Fruit fly (Drosophila melanogaster): ENCODE data around the gene Uros1.
A peak's percentile ranks its signal among the peaks of the same experiment; 100 is the strongest.

DNA sequence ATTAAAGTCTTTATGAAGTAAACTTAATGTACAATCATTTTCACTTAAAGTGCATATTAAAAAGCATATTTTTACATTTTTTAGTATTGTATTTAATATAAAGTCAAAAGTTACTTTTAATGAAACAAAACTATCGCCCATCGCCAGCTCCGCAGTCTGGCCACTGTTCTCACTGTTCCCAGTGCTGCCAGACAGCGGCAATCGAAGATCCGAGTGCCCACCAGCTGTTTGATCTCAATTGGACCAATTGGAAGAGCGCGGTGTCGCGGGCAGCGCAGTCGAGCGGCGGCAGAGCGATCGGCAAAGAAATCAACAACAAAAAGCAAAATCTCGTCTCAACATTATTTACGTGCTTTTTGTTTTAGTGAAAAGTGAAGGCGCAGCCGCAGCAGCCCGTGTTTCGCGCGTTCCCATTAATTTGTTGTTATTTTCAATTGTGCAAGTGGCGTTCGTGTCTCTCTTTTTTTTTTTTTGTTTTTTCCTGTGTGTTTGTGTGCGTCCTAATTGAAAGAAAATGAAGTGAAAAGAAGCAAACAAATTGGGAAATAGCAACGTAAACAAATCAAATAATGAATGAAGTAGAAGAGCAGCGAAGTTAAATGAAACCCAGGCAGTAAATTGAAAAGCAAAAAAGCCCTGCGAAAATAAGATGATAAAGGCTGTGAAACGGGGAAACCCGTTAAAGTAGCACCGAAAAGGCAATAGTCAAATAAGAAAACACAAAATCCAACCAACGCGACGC lies 6.9 kb upstream of the Uros1 start, which contains the start of gene rdgA:
- TF ChIP-seq pan (optimal IDR thresholded peaks at IDR 0.05) (no peak), pan (GFP tag; optimal IDR thresholded peaks at IDR 0.05 in 1 of 2, IDR thresholded peaks at IDR 0.05 in 1 of 2) (peak in 1 of 2 experiments; percentile 61), CG2116 (GFP tag; optimal IDR thresholded peaks at IDR 0.05) (no peak), H15 (GFP tag; IDR thresholded peaks at IDR 0.05) (peak; percentile 19; the same call in 1 of the 3 replicates), zen2 (GFP tag; IDR thresholded peaks at IDR 0.05; ENCODE audit: partially characterized antibody) (0 out of 3 replicates have a peak, but pooled peaks have one; percentile 34), CG1792 (GFP tag; optimal IDR thresholded peaks at IDR 0.05) (no peak), CG18599 (GFP tag; optimal IDR thresholded peaks at IDR 0.05) (no peak), pros (GFP tag; optimal IDR thresholded peaks at IDR 0.05) (no peak)

Measured in whole organism, embryonic.